Worm (Caenorhabditis elegans): ENCODE data around the gene dml-1.

DNA sequence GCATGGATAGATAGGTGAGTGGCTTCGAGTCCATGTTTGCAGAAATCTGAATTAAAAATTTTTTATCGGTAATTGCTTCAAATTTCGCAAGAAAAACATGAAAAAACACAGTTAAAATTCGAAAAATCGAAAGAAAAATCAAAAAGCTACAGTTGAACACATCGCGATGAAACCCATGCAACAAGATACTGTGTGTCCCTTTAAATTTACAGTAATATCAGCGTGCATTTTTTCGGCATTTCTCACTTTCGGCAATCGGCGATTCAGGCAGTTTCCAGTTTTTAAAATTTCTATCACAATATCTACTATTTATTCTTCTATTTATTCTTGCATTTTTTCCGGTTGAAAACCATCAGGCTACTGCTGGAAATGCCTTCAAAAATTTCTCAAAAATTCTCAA is 35.4 kb downstream of the dml-1 start, which contains the start of gene fbxc-45:
- no peak for TF ChIP-seq snpc-4 (tag; optimal IDR thresholded peaks at IDR 0.05)
- TF ChIP-seq unc-62 (GFP tag; optimal IDR thresholded peaks at IDR 0.05), result no peak
- no peak for TF ChIP-seq ztf-11 (tag; optimal IDR thresholded peaks at IDR 0.05)

Data from whole organism, L2 larva.